Worm (Caenorhabditis elegans) whole organism, L1 larva: Measurements from ENCODE around the gene eri-1.

Experiments used
- blmp-1 ChIP-seq: fragments of 150-350 bp; optimal IDR thresholded peaks from 2 replicates; lab custom pipeline; 2014; ENCODE audit warnings: missing biosample characterization, missing genetic modification characterization
- ceh-8 ChIP-seq: fragments of 200-800 bp; sonication (Bioruptor generic); optimal IDR thresholded peaks from 2 replicates; lab custom pipeline; 2018; ENCODE audit warnings: mild to moderate bottlenecking, missing genetic modification characterization, moderate library complexity, missing compliant biosample characterization
- ceh-82 ChIP-seq, 3 experiments: fragments of 150-350 bp in 1 of 3; sonication (generic microtip) in 2 of 3; optimal IDR thresholded peaks; 2 replicates each; lab custom pipeline; 2014 to 2017; ENCODE audit warnings: missing biosample characterization in 3 of 3, missing genetic modification characterization in 3 of 3
- ces-1 ChIP-seq: fragments of 150-350 bp; optimal IDR thresholded peaks from 2 replicates; lab custom pipeline; 2014; ENCODE audit warnings: missing biosample characterization, missing genetic modification reagents, missing genetic modification characterization
- dpl-1 ChIP-seq, 3 experiments: fragments of 150-350 bp in 2 of 3; sonication (generic microtip) in 1 of 3; optimal IDR thresholded peaks; 2 replicates each; lab custom pipeline; 2014 to 2017; ENCODE audit warnings: missing biosample characterization in 3 of 3, missing genetic modification characterization in 3 of 3, missing genetic modification reagents in 3 of 3
- efl-1 ChIP-seq, 4 experiments: fragments of 150-350 bp; optimal IDR thresholded peaks in 3 of 4; peaks in 1 of 4; 1 replicate in 1 of 4; 2 replicates in 3 of 4; lab custom pipeline; 2014; ENCODE audit warnings: missing biosample characterization in 2 of 4, missing genetic modification characterization in 2 of 4, missing genetic modification reagents in 2 of 4
- ets-5 ChIP-seq: fragments of 200-800 bp; sonication (Bioruptor generic); IDR thresholded peaks from 2 replicates; pipeline ENCODE4 v1.3.6; 2022; ENCODE audit warnings: missing genetic modification characterization, missing compliant biosample characterization
- fkh-4 ChIP-seq: sonication (generic microtip); optimal IDR thresholded peaks from 2 replicates; lab custom pipeline; 2016; ENCODE audit warnings: missing compliant biosample characterization, missing genetic modification characterization, borderline replicate concordance
- fkh-8 ChIP-seq: sonication (generic microtip); optimal IDR thresholded peaks from 2 replicates; lab custom pipeline; 2016; ENCODE audit warnings: mild to moderate bottlenecking, missing genetic modification characterization, missing compliant biosample characterization
- fos-1 ChIP-seq: fragments of 150-350 bp; optimal IDR thresholded peaks from 2 replicates; lab custom pipeline; 2014; ENCODE audit warnings: missing biosample characterization, missing genetic modification characterization
- hlh-17 ChIP-seq: fragments of 200-800 bp; sonication (Bioruptor generic); optimal IDR thresholded peaks from 2 replicates; lab custom pipeline; 2018; ENCODE audit warnings: missing genetic modification characterization, mild to moderate bottlenecking, missing compliant biosample characterization, moderate library complexity, borderline replicate concordance
- hpl-2 ChIP-seq: fragments of 150-350 bp; optimal IDR thresholded peaks from 2 replicates; lab custom pipeline; 2014; ENCODE audit warnings: missing biosample characterization, missing genetic modification reagents, missing genetic modification characterization
- irx-1 ChIP-seq: sonication (generic microtip); optimal IDR thresholded peaks from 2 replicates; lab custom pipeline; 2016; ENCODE audit warnings: missing genetic modification characterization, missing compliant biosample characterization
- isw-1 ChIP-seq: fragments of 200-800 bp; sonication (Bioruptor generic); IDR thresholded peaks from 2 replicates; pipeline ENCODE4 v1.3.6; 2022; ENCODE audit warnings: missing genetic modification characterization, missing compliant biosample characterization
- jun-1 ChIP-seq: fragments of 150-350 bp; optimal IDR thresholded peaks from 2 replicates; lab custom pipeline; 2014; ENCODE audit warnings: missing biosample characterization, missing genetic modification reagents, missing genetic modification characterization
- lin-13 ChIP-seq: fragments of 150-350 bp; optimal IDR thresholded peaks from 2 replicates; lab custom pipeline; 2014; ENCODE audit warnings: missing biosample characterization, missing genetic modification reagents, missing genetic modification characterization
- lin-15B ChIP-seq: fragments of 150-350 bp; sonication (generic microtip); optimal IDR thresholded peaks from 3 replicates; lab custom pipeline; 2014; ENCODE audit warnings: missing biosample characterization, missing genetic modification characterization
- lsy-2 ChIP-seq, 2 experiments: fragments of 150-350 bp; optimal IDR thresholded peaks; 2 replicates each; lab custom pipeline; 2014; ENCODE audit warnings: missing biosample characterization in 2 of 2, missing genetic modification characterization in 2 of 2
- mab-9 ChIP-seq: fragments of 200-800 bp; sonication (Bioruptor generic); IDR thresholded peaks from 2 replicates; pipeline ENCODE4 v1.3.6; 2022; ENCODE audit warnings: missing genetic modification reagents, missing genetic modification characterization, missing compliant biosample characterization
- nhr-11 ChIP-seq: fragments of 150-350 bp; optimal IDR thresholded peaks from 2 replicates; lab custom pipeline; 2014; ENCODE audit warnings: missing biosample characterization, missing genetic modification characterization
- nhr-12 ChIP-seq: sonication (generic microtip); optimal IDR thresholded peaks from 2 replicates; lab custom pipeline; 2017; ENCODE audit warnings: missing biosample characterization, missing genetic modification characterization
- nhr-47 ChIP-seq: sonication (generic microtip); optimal IDR thresholded peaks from 2 replicates; lab custom pipeline; 2016; ENCODE audit warnings: mild to moderate bottlenecking, missing genetic modification characterization, moderate library complexity, missing compliant biosample characterization
- nhr-76 ChIP-seq: sonication (generic microtip); optimal IDR thresholded peaks from 2 replicates; lab custom pipeline; 2017; ENCODE audit warnings: missing biosample characterization, missing genetic modification characterization
- nhr-84 ChIP-seq: sonication (generic microtip); optimal IDR thresholded peaks from 2 replicates; lab custom pipeline; 2017; ENCODE audit warnings: missing biosample characterization, missing genetic modification characterization
- nhr-85 ChIP-seq: sonication (generic microtip); peaks from one replicate; lab custom pipeline; 2016; ENCODE audit warnings: missing genetic modification characterization, inconsistent platforms, missing compliant biosample characterization
- pax-3 ChIP-seq: fragments of 200-800 bp; sonication (Bioruptor generic); optimal IDR thresholded peaks from 2 replicates; lab custom pipeline; 2018; ENCODE audit warnings: mild to moderate bottlenecking, missing genetic modification characterization, moderate library complexity, missing compliant biosample characterization
- snu-23 ChIP-seq: sonication (generic microtip); optimal IDR thresholded peaks from 2 replicates; lab custom pipeline; 2016; ENCODE audit warnings: missing genetic modification characterization, missing compliant biosample characterization
- sox-4 ChIP-seq: sonication (generic microtip); optimal IDR thresholded peaks from 2 replicates; lab custom pipeline; 2016; ENCODE audit warnings: missing genetic modification characterization, missing compliant biosample characterization
- sptf-1 ChIP-seq: fragments of 150-350 bp; optimal IDR thresholded peaks from 2 replicates; lab custom pipeline; 2014; ENCODE audit warnings: missing biosample characterization, missing genetic modification characterization
- swsn-7 ChIP-seq: sonication (generic microtip); optimal IDR thresholded peaks from 2 replicates; lab custom pipeline; 2016; ENCODE audit warnings: missing genetic modification characterization, missing compliant biosample characterization
- tlp-1 ChIP-seq: fragments of 150-350 bp; optimal IDR thresholded peaks from 2 replicates; lab custom pipeline; 2014; ENCODE audit warnings: missing biosample characterization, missing genetic modification characterization
- unc-130 ChIP-seq: fragments of 150-350 bp; optimal IDR thresholded peaks from 2 replicates; lab custom pipeline; 2017; ENCODE audit warnings: missing biosample characterization, missing genetic modification characterization, inconsistent platforms
- unc-30 ChIP-seq: sonication (generic microtip); optimal IDR thresholded peaks from 2 replicates; lab custom pipeline; 2017; ENCODE audit warnings: missing biosample characterization, missing genetic modification characterization
- unc-86 ChIP-seq: sonication (generic microtip); optimal IDR thresholded peaks from 2 replicates; lab custom pipeline; 2016; ENCODE audit warnings: missing genetic modification characterization, missing compliant biosample characterization
- vab-15 ChIP-seq: sonication (generic microtip); optimal IDR thresholded peaks from 2 replicates; lab custom pipeline; 2017; ENCODE audit warnings: missing genotype, mild to moderate bottlenecking, missing genetic modification characterization, missing compliant biosample characterization

The eri-1 gene

ce11 chrIV:378367-378766 is 41.4 kb downstream of the eri-1 start:
- TF ChIP-seq snu-23 (GFP tag; lab: Kevin White, UChicago) (no peak), efl-1 (optimal IDR thresholded peaks at IDR 0.05; lab: Kevin White, UChicago) (no peak), efl-1 (GFP tag; optimal IDR thresholded peaks at IDR 0.05 in 1 of 2; lab: Kevin White, UChicago) (peak in 1 of 2 experiments; percentile 53)

- TF ChIP-seq efl-1 (optimal IDR thresholded peaks at IDR 0.05; lab: Kevin White, UChicago) (no peak), efl-1 (GFP tag; optimal IDR thresholded peaks at IDR 0.05 in 1 of 2; lab: Kevin White, UChicago) (peak in 1 of 2 experiments; percentile 80), sox-4 (no peak), blmp-1 (tag; lab: Kevin White, UChicago) (peak; percentile 70)
- TF ChIP-seq, all 84 proteins: peak for 2
Measured at ce11 chrIV:377791-378190, 42.0 kb downstream of the eri-1 start.

ce11 chrIV:375915-376314 is 43.8 kb downstream of the eri-1 start, which contains the start of gene fln-1:
TSS of gene fln-1 (minus strand) at chrIV:376015.
- TF ChIP-seq nhr-85 (no peak), efl-1 (optimal IDR thresholded peaks at IDR 0.05; lab: Kevin White, UChicago) (no peak), efl-1 (GFP tag; optimal IDR thresholded peaks at IDR 0.05 in 1 of 2; lab: Kevin White, UChicago) (peak in 1 of 2 experiments; percentile 48), isw-1 (GFP tag; lab: Robert Waterston, UW) (no peak), nhr-84 (tag; lab: Kevin White, UChicago) (no peak), unc-30 (no peak), nhr-11 (no peak)

- TF ChIP-seq nhr-11 (no peak), nhr-84 (tag; lab: Kevin White, UChicago) (no peak), lin-13 (GFP tag; lab: Kevin White, UChicago) (no peak), irx-1 (tag; lab: Kevin White, UChicago) (no peak), ces-1 (GFP tag; lab: Kevin White, UChicago) (no peak), unc-86 (no peak), lin-15B (tag; lab: Kevin White, UChicago) (no peak), nhr-76 (no peak), hlh-17 (GFP tag; lab: Kevin White, UChicago) (no peak), vab-15 (tag; lab: Kevin White, UChicago) (no peak), jun-1 (no peak), sptf-1 (tag; lab: Kevin White, UChicago) (no peak), efl-1 (optimal IDR thresholded peaks at IDR 0.05; lab: Kevin White, UChicago) (no peak), efl-1 (GFP tag; optimal IDR thresholded peaks at IDR 0.05 in 1 of 2; lab: Kevin White, UChicago) (no peak), sox-4 (no peak), ets-5 (GFP tag; lab: Robert Waterston, UW) (no peak), fkh-4 (tag; lab: Kevin White, UChicago) (no peak), tlp-1 (tag; lab: Kevin White, UChicago) (no peak)
Measured at ce11 chrIV:373963-374362, 45.8 kb downstream of the eri-1 start.

- TF ChIP-seq nhr-12 (tag; lab: Kevin White, UChicago) (no peak), isw-1 (GFP tag; lab: Robert Waterston, UW) (peak; percentile 26), pax-3 (tag; lab: Kevin White, UChicago) (no peak), snu-23 (GFP tag; lab: Kevin White, UChicago) (peak; percentile 5), fos-1 (tag; lab: Kevin White, UChicago) (no peak), hpl-2 (no peak), unc-86 (peak; percentile 17), nhr-47 (tag; lab: Kevin White, UChicago) (peak; percentile 14), efl-1 (optimal IDR thresholded peaks at IDR 0.05; lab: Kevin White, UChicago) (peak; percentile 45 to 48), efl-1 (GFP tag; optimal IDR thresholded peaks at IDR 0.05 in 1 of 2; lab: Kevin White, UChicago) (peak in 1 of 2 experiments; percentile 12), nhr-11 (no peak), unc-130 (tag; lab: Kevin White, UChicago) (no peak), nhr-85 (peak; percentile 27), irx-1 (tag; lab: Kevin White, UChicago) (no peak), ceh-82 (tag; optimal IDR thresholded peaks at IDR 0.05; lab: Kevin White, UChicago) (peak; percentile 21 to 68 (median 24)), lsy-2 (tag; optimal IDR thresholded peaks at IDR 0.05; lab: Kevin White, UChicago) (peak in 1 of 2 experiments; percentile 9), swsn-7 (tag; lab: Kevin White, UChicago) (peak; percentile 3), ceh-8 (GFP tag; lab: Kevin White, UChicago) (no peak), ces-1 (GFP tag; lab: Kevin White, UChicago) (no peak), fkh-8 (tag; lab: Kevin White, UChicago) (no peak), mab-9 (no peak), dpl-1 (GFP tag; optimal IDR thresholded peaks at IDR 0.05; lab: Kevin White, UChicago) (peak in 1 of 3 experiments; percentile 25)
Measured at ce11 chrIV:372146-372789, 47.5 kb downstream of the eri-1 start.
